Worm (Caenorhabditis elegans) whole organism, early embryonic: ENCODE data around the gene nol-6.

Experiments
- B0310.2 ChIP-seq: sonication (generic microtip); optimal IDR thresholded peaks from 2 replicates; lab custom pipeline; 2016; ENCODE audit warnings: mild to moderate bottlenecking, missing genetic modification characterization, missing compliant biosample characterization
- F13C5.2 ChIP-seq: sonication (generic microtip); optimal IDR thresholded peaks from 2 replicates; lab custom pipeline; 2017; ENCODE audit warnings: mild to moderate bottlenecking, missing genetic modification characterization, inconsistent platforms, missing compliant biosample characterization
- ama-1 ChIP-seq: fragments of 150-350 bp; optimal IDR thresholded peaks from 2 replicates; lab custom pipeline; 2014
- ets-7 ChIP-seq: sonication (generic microtip); optimal IDR thresholded peaks from 2 replicates; lab custom pipeline; 2016; ENCODE audit warnings: missing genotype, missing genetic modification characterization, missing compliant biosample characterization
- flt-1 ChIP-seq: fragments of 200-800 bp; sonication (Bioruptor generic); IDR thresholded peaks from 2 replicates; pipeline ENCODE4 v1.3.6; 2022; ENCODE audit warnings: missing genetic modification characterization, missing compliant biosample characterization
- hmbx-1 ChIP-seq: sonication (generic microtip); optimal IDR thresholded peaks from 2 replicates; lab custom pipeline; 2016; ENCODE audit warnings: mild to moderate bottlenecking, missing genetic modification characterization, missing compliant biosample characterization
- scrt-1 ChIP-seq: fragments of 200-800 bp; sonication (Bioruptor generic); IDR thresholded peaks from 2 replicates; pipeline ENCODE4 v1.3.6; 2022; ENCODE audit warnings: missing genetic modification characterization, missing compliant biosample characterization
- tra-4 ChIP-seq: sonication (generic microtip); optimal IDR thresholded peaks from 2 replicates; lab custom pipeline; 2017; ENCODE audit warnings: missing genetic modification characterization, missing compliant biosample characterization

- TF ChIP-seq scrt-1 = no peak
- TF ChIP-seq F13C5.2 (tag; lab: Kevin White, UChicago) = no peak
- no peak for TF ChIP-seq tra-4 (tag; lab: Kevin White, UChicago)
- TF ChIP-seq B0310.2 (tag; lab: Kevin White, UChicago) = no peak
- TF ChIP-seq ama-1 (lab: Kevin White, UChicago) = no peak
- no peak for TF ChIP-seq ets-7 (tag; lab: Kevin White, UChicago)
- TF ChIP-seq flt-1 (GFP tag; lab: Robert Waterston, UW) = no peak
- no peak for TF ChIP-seq hmbx-1 (tag; lab: Kevin White, UChicago)
These were observed 25.9 kb downstream of the nol-6 start, which contains the start of gene Y51H7C.9 for ce11 chrII:1411372-1411771.
